Worm (Caenorhabditis elegans): ENCODE measurements around the gene srv-12.

Gene srv-12

DNA sequence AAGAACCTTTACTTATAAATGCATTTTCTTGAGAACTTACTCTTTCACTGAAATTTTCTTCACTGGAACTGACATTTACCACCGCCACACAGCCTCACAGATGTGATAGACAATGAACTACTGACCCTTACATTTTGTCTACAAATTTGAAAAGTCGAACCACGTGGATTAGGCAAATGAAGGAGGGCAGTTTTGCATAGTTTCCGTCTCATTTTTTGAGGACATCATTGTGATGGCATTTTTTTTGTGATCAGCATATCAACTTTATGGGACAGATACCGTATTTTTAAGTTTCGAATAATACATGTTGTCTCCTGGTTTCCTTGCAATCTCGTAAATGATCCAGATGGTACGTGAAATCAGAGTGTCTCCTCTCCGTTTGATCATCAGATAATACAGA is 19.1 kb upstream of the srv-12 start, which contains the start of gene W01B6.3:
Gene W01B6.3, minus strand, starts transcription at position 101 of the 400 bp plus-strand sequence.
- TF ChIP-seq mml-1 (tag; optimal IDR thresholded peaks at IDR 0.05) (no peak), nhr-237 (tag; optimal IDR thresholded peaks at IDR 0.05) (no peak), pha-4 (tag; optimal IDR thresholded peaks at IDR 0.05) (no peak), daf-12 (tag; optimal IDR thresholded peaks at IDR 0.05) (no peak), jun-1 (tag; optimal IDR thresholded peaks at IDR 0.05) (no peak), sea-2 (GFP tag; optimal IDR thresholded peaks at IDR 0.05) (no peak), ceh-28 (tag; optimal IDR thresholded peaks at IDR 0.05) (no peak), ztf-11 (tag; optimal IDR thresholded peaks at IDR 0.05) (no peak), ztf-4 (tag; optimal IDR thresholded peaks at IDR 0.05) (no peak), fkh-10 (GFP tag; optimal IDR thresholded peaks at IDR 0.05) (no peak), lin-15B (tag; optimal IDR thresholded peaks at IDR 0.05) (no peak), snpc-4 (tag; optimal IDR thresholded peaks at IDR 0.05) (no peak), skn-1 (tag; optimal IDR thresholded peaks at IDR 0.05) (no peak), nhr-28 (tag; optimal IDR thresholded peaks at IDR 0.05) (no peak), ceh-16 (tag; optimal IDR thresholded peaks at IDR 0.05) (no peak), zag-1 (tag; optimal IDR thresholded peaks at IDR 0.05) (no peak), egl-27 (tag; optimal IDR thresholded peaks at IDR 0.05) (no peak), nhr-11 (tag; optimal IDR thresholded peaks at IDR 0.05) (no peak), mdl-1 (tag; optimal IDR thresholded peaks at IDR 0.05) (no peak), unc-39 (tag; optimal IDR thresholded peaks at IDR 0.05) (no peak)

DNA sequence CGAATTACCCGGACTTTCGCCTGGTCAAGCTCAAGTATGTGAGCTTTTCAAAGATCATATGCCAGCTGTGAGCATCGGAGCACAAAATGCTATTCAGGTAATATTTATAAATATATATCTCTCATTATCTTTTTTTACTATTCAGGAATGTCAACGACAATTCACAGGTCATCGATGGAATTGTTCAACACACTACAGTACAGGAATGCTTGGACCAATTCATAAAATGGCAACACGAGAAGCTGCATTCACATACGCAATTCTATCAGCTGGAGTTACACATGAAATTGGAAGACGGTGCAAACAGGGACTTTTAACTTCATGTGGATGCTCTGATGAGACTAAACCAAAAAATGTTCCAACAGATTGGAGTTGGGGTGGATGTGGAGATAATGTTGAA is 14.8 kb upstream of the srv-12 start:
- TF ChIP-seq eor-1 (tag; optimal IDR thresholded peaks at IDR 0.05) (no peak), unc-39 (tag; optimal IDR thresholded peaks at IDR 0.05) (no peak), tbx-2 (tag; optimal IDR thresholded peaks at IDR 0.05) (no peak), ztf-11 (tag; optimal IDR thresholded peaks at IDR 0.05) (no peak), R02D3.7 (tag; optimal IDR thresholded peaks at IDR 0.05) (no peak), fkh-2 (tag; optimal IDR thresholded peaks at IDR 0.05) (no peak), nhr-11 (tag; optimal IDR thresholded peaks at IDR 0.05) (no peak), mdl-1 (tag; optimal IDR thresholded peaks at IDR 0.05) (no peak), fos-1 (tag; optimal IDR thresholded peaks at IDR 0.05) (no peak), nhr-28 (tag; optimal IDR thresholded peaks at IDR 0.05) (no peak), pha-4 (tag; optimal IDR thresholded peaks at IDR 0.05) (no peak), daf-12 (tag; optimal IDR thresholded peaks at IDR 0.05) (no peak), lsy-12 (tag; optimal IDR thresholded peaks at IDR 0.05) (no peak), nhr-43 (tag; optimal IDR thresholded peaks at IDR 0.05; ENCODE audit: poor library complexity, severe bottlenecking) (no peak), nhr-12 (tag; optimal IDR thresholded peaks at IDR 0.05) (no peak)

DNA sequence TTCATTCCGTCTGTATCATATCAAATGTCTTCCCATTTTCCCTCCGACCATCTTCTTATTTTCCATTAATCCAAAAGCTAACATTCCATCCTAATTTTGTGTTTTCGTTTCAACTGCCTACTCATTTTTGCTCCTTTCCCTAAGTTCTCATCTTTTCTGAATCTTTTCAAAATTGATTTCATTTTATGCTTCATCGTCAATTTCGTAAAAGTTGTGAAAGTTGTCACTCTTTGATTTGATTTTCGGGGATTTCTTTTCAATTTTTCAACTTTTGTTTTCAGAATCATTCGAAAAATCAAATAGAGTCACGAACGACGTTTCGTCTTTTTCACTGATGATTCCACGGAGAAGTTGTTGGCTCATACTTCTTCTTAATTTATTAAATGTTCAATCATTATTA is 14.1 kb upstream of the srv-12 start, which contains the start of gene cwn-2:
Gene cwn-2, plus strand, starts transcription at position 276 of the 400 bp plus-strand sequence.
- TF ChIP-seq fkh-10 (GFP tag; optimal IDR thresholded peaks at IDR 0.05) (peak; percentile 94), pha-4 (tag; optimal IDR thresholded peaks at IDR 0.05) (no peak)

DNA sequence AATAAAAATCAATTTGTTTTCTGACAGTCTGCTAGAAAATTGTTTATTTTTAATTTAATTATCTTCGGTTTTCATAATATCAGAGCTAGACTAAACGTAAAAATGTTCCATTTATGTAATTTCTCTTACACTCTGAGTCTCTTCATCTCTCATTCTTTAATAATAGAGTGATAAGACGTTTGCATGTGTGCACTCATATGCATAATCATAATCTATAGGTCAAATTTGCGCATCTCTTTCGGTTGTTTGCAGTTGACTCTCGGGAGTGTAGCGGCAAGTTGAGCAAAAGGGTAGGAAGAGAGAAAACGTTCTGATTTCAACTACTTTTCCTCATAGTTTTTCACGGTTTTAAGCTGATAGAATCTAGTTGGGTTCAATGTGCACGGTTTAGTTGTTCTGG is 13.0 kb upstream of the srv-12 start:
- TF ChIP-seq mml-1 (tag; optimal IDR thresholded peaks at IDR 0.05) (no peak), lsy-12 (tag; optimal IDR thresholded peaks at IDR 0.05) (no peak), elt-2 (tag; optimal IDR thresholded peaks at IDR 0.05) (peak; percentile 44), aly-2 (tag; optimal IDR thresholded peaks at IDR 0.05) (no peak), sea-2 (GFP tag; optimal IDR thresholded peaks at IDR 0.05) (no peak), pqm-1 (tag; optimal IDR thresholded peaks at IDR 0.05) (peak; percentile 10), ZK546.5 (tag; optimal IDR thresholded peaks at IDR 0.05) (no peak), nhr-23 (tag; optimal IDR thresholded peaks at IDR 0.05) (no peak), daf-12 (tag; optimal IDR thresholded peaks at IDR 0.05) (no peak)

DNA sequence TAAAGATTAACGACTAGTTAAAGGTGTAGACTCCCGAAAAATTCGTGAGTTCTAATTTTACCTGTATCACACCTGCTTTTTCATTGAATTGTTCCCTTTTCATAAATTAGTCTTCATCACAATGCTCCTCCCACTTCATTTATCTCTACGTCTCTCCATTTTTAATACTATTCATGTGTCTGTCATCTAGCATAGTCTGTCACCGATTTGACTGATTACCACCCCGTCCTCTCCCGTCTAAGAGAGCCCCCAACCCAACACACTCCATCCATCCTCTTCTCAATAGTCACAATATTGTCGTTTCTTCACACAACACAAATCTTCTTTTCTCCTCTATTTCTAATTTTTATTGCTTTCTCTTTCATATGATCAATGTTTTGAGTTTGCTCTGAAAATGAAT is 11.7 kb upstream of the srv-12 start:
- TF ChIP-seq unc-62 (GFP tag; optimal IDR thresholded peaks at IDR 0.05) (peak; percentile 36), egl-27 (tag; optimal IDR thresholded peaks at IDR 0.05) (no peak), jun-1 (tag; optimal IDR thresholded peaks at IDR 0.05) (no peak), lin-39 (tag; optimal IDR thresholded peaks at IDR 0.05) (peak; percentile 74), nhr-67 (tag; optimal IDR thresholded peaks at IDR 0.05) (no peak), zag-1 (tag; optimal IDR thresholded peaks at IDR 0.05) (no peak), unc-39 (tag; optimal IDR thresholded peaks at IDR 0.05) (no peak)

Data from whole organism, L3 larva.